Fruit fly (Drosophila melanogaster): Measurements from ENCODE around the gene mRpL15.

dm6 chr3L:20436069-20436468 lies at the start of gene mRpL15, which contains the start of gene CtIP:
- TF ChIP-seq EcR (GFP tag; optimal IDR thresholded peaks at IDR 0.05) (no peak), rn (GFP tag; IDR thresholded peaks at IDR 0.05) (no peak), CG17806 (tag; optimal IDR thresholded peaks at IDR 0.05) (no peak), CG13204 (GFP tag; optimal IDR thresholded peaks at IDR 0.05) (no peak), CG14655 (GFP tag; optimal IDR thresholded peaks at IDR 0.05) (no peak), fd96Ca (GFP tag; IDR thresholded peaks at IDR 0.05) (no peak)
